Worm (Caenorhabditis elegans) whole organism, midembryonic: Measurements from ENCODE around the gene F13E9.9.

Source experiments
- cog-1 ChIP-seq: sonication (generic microtip); optimal IDR thresholded peaks from 2 replicates; lab custom pipeline; 2016; ENCODE audit warnings: missing genetic modification characterization, missing compliant biosample characterization
- flt-1 ChIP-seq: fragments of 200-800 bp; sonication (Bioruptor generic); IDR thresholded peaks from 2 replicates; pipeline ENCODE4 v1.3.6; 2022; ENCODE audit warnings: missing genetic modification characterization, missing compliant biosample characterization
- tab-1 ChIP-seq: fragments of 200-800 bp; sonication (Bioruptor generic); IDR thresholded peaks from 2 replicates; pipeline ENCODE4 v1.3.6; 2022; ENCODE audit warnings: missing genetic modification characterization, missing compliant biosample characterization

DNA sequence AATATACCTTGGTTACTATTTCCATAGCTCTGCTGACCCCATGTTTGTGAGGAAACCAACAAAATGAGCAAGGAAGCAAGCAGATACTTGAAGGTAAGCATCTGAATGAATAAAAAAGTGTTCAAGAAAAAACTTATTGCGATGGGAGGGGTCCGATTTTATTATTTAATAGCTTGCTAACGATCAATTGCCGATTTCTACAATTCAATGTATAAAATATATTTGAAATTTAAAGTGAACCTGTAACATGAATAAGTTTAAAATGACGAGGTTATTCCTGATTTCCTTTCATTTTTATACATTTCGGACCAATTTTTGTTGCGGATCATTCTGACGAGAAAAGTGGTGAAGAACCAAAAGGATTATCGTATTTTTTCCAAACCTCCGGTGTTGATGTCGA is 2.5 kb downstream of the F13E9.9 start, which contains the start of gene srlf-13:
- no peak for TF ChIP-seq tab-1 (GFP tag; lab: Robert Waterston, UW)
- no peak for TF ChIP-seq cog-1 (tag; lab: Kevin White, UChicago)
- TF ChIP-seq flt-1 (GFP tag; lab: Robert Waterston, UW): no peak
